Worm (Caenorhabditis elegans): ENCODE data around the gene F13A2.10.

The F13A2.10 gene

DNA sequence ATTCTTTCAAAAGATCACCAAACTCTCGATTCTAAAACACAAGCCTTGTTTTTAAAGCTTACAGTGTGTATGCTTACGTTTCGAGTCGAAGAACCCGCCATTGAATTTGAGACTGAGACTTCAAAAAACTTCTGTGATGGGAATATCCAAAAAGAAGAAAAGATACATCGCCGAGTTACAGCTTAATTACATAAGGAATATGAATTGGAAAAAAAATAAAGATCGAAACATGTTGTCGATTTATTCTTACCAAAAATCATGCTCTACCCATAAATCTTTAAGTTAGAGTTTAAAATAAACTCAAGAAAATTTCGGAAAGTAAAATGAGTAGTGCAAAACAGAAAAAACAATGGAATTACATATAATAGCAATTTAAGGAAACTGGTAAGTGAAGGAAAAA, at the start of gene F13A2.10:
Gene F13A2.10 (minus strand): TSS at position 101 of the 400 bp plus-strand sequence.
- TF ChIP-seq skn-1 (tag; optimal IDR thresholded peaks at IDR 0.05) (no peak), nfya-1 (tag; optimal IDR thresholded peaks at IDR 0.05; ENCODE audit: insufficient read depth) (no peak), ceh-28 (tag; optimal IDR thresholded peaks at IDR 0.05) (no peak), lin-39 (tag; optimal IDR thresholded peaks at IDR 0.05) (no peak)

DNA sequence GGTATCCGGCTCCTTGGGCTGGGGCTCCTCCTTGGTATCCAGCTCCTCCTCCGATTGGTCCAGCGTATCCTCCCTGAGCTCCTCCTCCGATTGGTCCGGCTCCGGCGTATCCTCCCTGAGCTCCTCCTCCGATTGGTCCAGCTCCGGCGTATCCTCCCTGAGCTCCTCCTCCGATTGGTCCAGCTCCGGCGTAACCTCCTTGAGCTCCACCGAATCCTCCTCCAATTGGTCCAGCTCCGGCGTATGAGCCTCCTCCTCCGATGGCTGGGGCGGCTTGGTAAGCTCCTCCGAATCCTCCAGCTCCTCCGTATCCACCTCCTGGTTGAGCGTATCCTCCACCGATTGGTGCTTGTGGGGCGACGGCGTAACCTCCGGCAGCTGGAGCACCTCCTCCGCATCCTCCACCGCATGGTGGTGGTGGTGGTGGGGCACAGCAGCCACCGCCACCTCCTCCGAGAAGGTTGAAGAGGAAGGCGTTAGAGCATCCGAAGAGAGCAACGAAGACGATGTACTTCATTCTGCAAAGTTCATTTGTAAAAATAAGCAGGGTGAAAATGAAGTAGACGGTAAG, 49.4 kb upstream of the F13A2.10 start, which contains the start of gene Y47D7A.13:
Gene Y47D7A.13 (minus strand): TSS at position 517 of the 571 bp plus-strand sequence.
- no peak for TF ChIP-seq egl-5 (tag; optimal IDR thresholded peaks at IDR 0.05)
- TF ChIP-seq nhr-43 (tag; optimal IDR thresholded peaks at IDR 0.05; ENCODE audit: poor library complexity, severe bottlenecking) = no peak
- TF ChIP-seq nhr-25 (tag; optimal IDR thresholded peaks at IDR 0.05) = peak; percentile 31
- no peak for TF ChIP-seq daf-12 (tag; optimal IDR thresholded peaks at IDR 0.05)
- TF ChIP-seq nhr-28 (tag; optimal IDR thresholded peaks at IDR 0.05) = no peak

DNA sequence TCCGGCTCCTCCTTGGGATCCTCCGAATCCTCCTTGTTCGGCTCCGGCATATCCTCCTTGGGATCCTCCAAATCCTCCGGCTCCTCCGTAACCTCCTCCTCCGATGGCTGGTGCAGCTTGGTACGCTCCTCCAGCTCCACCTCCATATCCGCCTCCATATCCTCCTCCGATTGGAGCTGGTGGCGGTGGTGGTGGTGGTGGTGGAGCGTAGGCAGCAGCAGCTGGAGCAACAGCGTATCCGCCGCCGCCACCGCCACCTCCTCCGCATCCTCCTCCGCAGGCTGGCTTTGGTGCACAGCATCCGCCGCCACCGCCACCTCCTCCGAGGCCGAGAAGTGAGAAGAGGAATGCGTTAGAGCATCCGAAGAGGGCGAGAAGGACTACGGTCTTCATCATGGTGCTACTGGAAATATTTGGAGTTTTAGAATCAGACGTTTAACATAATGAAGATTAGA, 46.7 kb upstream of the F13A2.10 start, which contains the start of gene Y47D7A.15:
Gene Y47D7A.15 (minus strand): TSS at position 405 of the 455 bp plus-strand sequence.
- TF ChIP-seq ceh-28 (tag; optimal IDR thresholded peaks at IDR 0.05) (no peak), egl-27 (tag; optimal IDR thresholded peaks at IDR 0.05) (no peak), lsy-12 (tag; optimal IDR thresholded peaks at IDR 0.05) (no peak), ceh-16 (tag; optimal IDR thresholded peaks at IDR 0.05) (no peak), fos-1 (tag; optimal IDR thresholded peaks at IDR 0.05) (no peak), lin-39 (tag; optimal IDR thresholded peaks at IDR 0.05) (no peak), pha-4 (tag; optimal IDR thresholded peaks at IDR 0.05) (no peak), lin-15B (tag; optimal IDR thresholded peaks at IDR 0.05) (no peak), nhr-12 (tag; optimal IDR thresholded peaks at IDR 0.05) (no peak), nhr-76 (tag; optimal IDR thresholded peaks at IDR 0.05) (no peak)

DNA sequence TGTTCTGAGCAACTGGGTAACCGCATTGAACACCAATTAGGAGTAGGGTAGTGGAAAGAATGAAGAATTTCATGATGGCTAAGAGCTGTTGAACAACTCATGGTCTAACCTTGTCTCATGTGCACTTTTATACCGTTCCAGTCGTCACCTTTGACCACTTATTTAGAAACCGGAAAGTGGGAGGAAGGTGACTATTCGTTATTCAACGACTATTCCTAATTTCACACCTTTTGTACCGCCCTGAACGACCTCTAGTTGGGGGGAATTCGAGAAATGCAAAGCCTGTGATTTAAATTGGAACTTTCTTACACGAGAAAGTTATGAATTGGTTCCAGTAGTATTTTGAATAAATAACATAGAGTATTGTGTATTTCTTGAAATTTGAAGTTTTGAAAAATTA, 43.5 kb upstream of the F13A2.10 start, which contains the start of gene Y47D7A.12:
Gene Y47D7A.12 (minus strand): TSS at position 101 of the 400 bp plus-strand sequence.
- TF ChIP-seq nhr-237 (tag; optimal IDR thresholded peaks at IDR 0.05) (no peak), fkh-10 (GFP tag; optimal IDR thresholded peaks at IDR 0.05) (no peak), pqm-1 (tag; optimal IDR thresholded peaks at IDR 0.05) (no peak), ama-1 (optimal IDR thresholded peaks at IDR 0.05) (no peak), sea-2 (GFP tag; optimal IDR thresholded peaks at IDR 0.05) (no peak), ztf-4 (tag; optimal IDR thresholded peaks at IDR 0.05) (no peak), nhr-25 (tag; optimal IDR thresholded peaks at IDR 0.05) (no peak), nhr-28 (tag; optimal IDR thresholded peaks at IDR 0.05) (no peak), egl-27 (tag; optimal IDR thresholded peaks at IDR 0.05) (no peak), fos-1 (tag; optimal IDR thresholded peaks at IDR 0.05) (no peak), lin-39 (tag; optimal IDR thresholded peaks at IDR 0.05) (no peak), ceh-28 (tag; optimal IDR thresholded peaks at IDR 0.05) (no peak), nhr-67 (tag; optimal IDR thresholded peaks at IDR 0.05) (no peak)

DNA sequence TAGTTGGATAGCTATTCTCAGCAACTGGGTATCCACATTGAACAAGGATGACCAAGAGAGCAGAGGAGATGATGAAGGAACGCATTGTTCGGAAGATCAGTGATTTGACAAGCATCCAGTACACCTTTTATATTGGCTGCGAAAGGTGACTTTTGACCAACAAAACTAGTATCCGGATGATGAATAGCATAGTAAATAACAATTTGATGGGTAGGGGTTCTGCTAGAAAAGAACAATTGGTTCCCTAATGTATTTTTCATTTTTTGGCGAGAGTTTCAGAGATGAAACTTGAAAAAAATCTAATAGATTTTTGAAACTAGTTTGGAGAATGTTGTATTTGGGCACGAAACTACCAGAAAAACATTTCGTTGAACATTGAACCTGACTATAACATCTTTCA, 42.1 kb upstream of the F13A2.10 start, which contains the start of gene Y47D7A.11:
Gene Y47D7A.11 (minus strand): TSS at position 101 of the 400 bp plus-strand sequence.
- TF ChIP-seq snpc-4 (tag; optimal IDR thresholded peaks at IDR 0.05) (no peak), R02D3.7 (tag; optimal IDR thresholded peaks at IDR 0.05) (no peak), fkh-2 (tag; optimal IDR thresholded peaks at IDR 0.05) (no peak), elt-2 (tag; optimal IDR thresholded peaks at IDR 0.05) (no peak), ceh-28 (tag; optimal IDR thresholded peaks at IDR 0.05) (no peak), lsy-12 (tag; optimal IDR thresholded peaks at IDR 0.05) (no peak), mml-1 (tag; optimal IDR thresholded peaks at IDR 0.05) (no peak), skn-1 (tag; optimal IDR thresholded peaks at IDR 0.05) (no peak), eor-1 (tag; optimal IDR thresholded peaks at IDR 0.05) (no peak), zag-1 (tag; optimal IDR thresholded peaks at IDR 0.05) (no peak)

DNA sequence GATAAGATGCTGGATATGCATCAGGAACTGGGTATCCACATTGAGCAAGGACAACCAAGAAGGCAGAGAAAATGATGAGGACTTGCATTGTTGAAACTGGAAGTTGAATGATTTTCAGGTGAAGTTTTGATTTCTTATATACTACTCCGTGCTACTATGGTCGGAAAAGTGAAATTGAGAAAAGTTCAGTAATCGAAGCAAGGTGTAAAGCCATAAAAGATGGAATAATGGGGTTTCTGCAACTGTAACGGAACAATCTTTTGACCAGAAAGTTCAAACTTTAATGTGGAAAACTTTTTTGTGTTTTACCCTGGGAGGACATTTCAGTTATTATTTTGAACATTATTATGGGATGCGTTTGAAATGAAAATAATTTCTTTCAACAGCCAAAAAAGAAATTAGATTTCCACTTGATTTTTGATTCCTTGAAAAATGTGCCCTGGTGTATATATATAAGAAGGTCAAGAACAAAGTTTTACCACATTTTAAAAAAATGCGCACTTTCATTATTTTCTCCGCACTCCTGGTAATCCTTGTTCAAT, 37.9 kb upstream of the F13A2.10 start, which contains the start of the genes Y47D7A.9 and Y47D7A.19:
Gene Y47D7A.9 (minus strand): TSS at position 101 of the 542 bp plus-strand sequence.
Gene Y47D7A.19 (plus strand): TSS at position 492 of the 542 bp plus-strand sequence.
- TF ChIP-seq jun-1 (tag; optimal IDR thresholded peaks at IDR 0.05) (no peak), eor-1 (tag; optimal IDR thresholded peaks at IDR 0.05) (no peak), mml-1 (tag; optimal IDR thresholded peaks at IDR 0.05) (no peak), hmg-11 (tag; optimal IDR thresholded peaks at IDR 0.05) (no peak), elt-1 (tag; optimal IDR thresholded peaks at IDR 0.05) (no peak), lin-15B (tag; optimal IDR thresholded peaks at IDR 0.05) (no peak), lin-39 (tag; optimal IDR thresholded peaks at IDR 0.05) (no peak)

Data from whole organism, L3 larva.